Fruit fly (Drosophila melanogaster) whole organism, embryonic: ENCODE measurements around the gene Fgop2.

ENCODE experiments used
- Ada2b ChIP-seq: fragments of 200-800 bp; sonication (Bioruptor generic); IDR thresholded peaks from 2 replicates; pipeline ENCODE4 v1.3.6; 2022; ENCODE audit warnings: missing biosample characterization, missing genetic modification characterization
- Awh ChIP-seq: fragments of 200-800 bp; sonication (Bioruptor generic); IDR thresholded peaks from 2 replicates; pipeline ENCODE4, ENCODE4 v1.3.6; 2022; ENCODE audit warnings: missing biosample characterization, missing genetic modification characterization
- CG11695 ChIP-seq: fragments of 200-800 bp; sonication (Bioruptor generic); IDR thresholded peaks from 3 replicates; pipeline ENCODE4 v1.3.6; 2022; ENCODE audit warnings: missing biosample characterization, missing genetic modification characterization
- CG12299 ChIP-seq: fragments of 200-800 bp; sonication (Bioruptor generic); optimal IDR thresholded peaks from 2 replicates; lab custom pipeline; 2018; ENCODE audit warnings: missing biosample characterization, mild to moderate bottlenecking, missing genetic modification characterization
- CG12659 ChIP-seq: fragments of 200-800 bp; sonication (Bioruptor generic); optimal IDR thresholded peaks from 3 replicates; lab custom pipeline; 2017; ENCODE audit warnings: mild to moderate bottlenecking, missing biosample characterization, missing genetic modification reagents, missing genetic modification characterization
- CG13624 ChIP-seq: fragments of 200-800 bp; sonication (Bioruptor generic); optimal IDR thresholded peaks from 2 replicates; lab custom pipeline; 2016; ENCODE audit warnings: missing biosample characterization, missing genetic modification characterization
- CG14667 ChIP-seq: fragments of 200-800 bp; sonication (Bioruptor generic); IDR thresholded peaks from 2 replicates; pipeline ENCODE4 v1.3.6; 2022; ENCODE audit warnings: missing biosample characterization, missing genetic modification characterization
- CG14710 ChIP-seq: fragments of 200-800 bp; sonication (Bioruptor generic); optimal IDR thresholded peaks from 3 replicates; lab custom pipeline; 2019; ENCODE audit warnings: missing biosample characterization, mild to moderate bottlenecking, missing genetic modification characterization, moderate library complexity
- CG14860 ChIP-seq: fragments of 200-800 bp; sonication (Bioruptor generic); IDR thresholded peaks from 3 replicates; pipeline ENCODE4 v1.3.6; 2022; ENCODE audit warnings: missing biosample characterization, missing genetic modification characterization; ENCODE audit not compliant: partially characterized antibody
- CG17568 ChIP-seq: fragments of 200-800 bp; sonication (Bioruptor generic); optimal IDR thresholded peaks from 2 replicates; lab custom pipeline; 2018; ENCODE audit warnings: missing biosample characterization, mild to moderate bottlenecking, missing genetic modification characterization, moderate library complexity
- CG17802 ChIP-seq: fragments of 200-800 bp; sonication (Bioruptor generic); optimal IDR thresholded peaks from 2 replicates; lab custom pipeline; 2018; ENCODE audit warnings: missing biosample characterization, mild to moderate bottlenecking, missing genetic modification characterization, moderate library complexity
- CG18619 ChIP-seq: fragments of 200-800 bp; sonication (Bioruptor generic); optimal IDR thresholded peaks from 3 replicates; lab custom pipeline; 2017; ENCODE audit warnings: missing biosample characterization, mild to moderate bottlenecking, missing genetic modification characterization
- CG2678 ChIP-seq: fragments of 200-800 bp; sonication (Bioruptor generic); optimal IDR thresholded peaks from 3 replicates; lab custom pipeline; 2019; ENCODE audit warnings: missing biosample characterization, mild to moderate bottlenecking, missing genetic modification characterization, moderate library complexity
- CG3065 ChIP-seq: fragments of 200-800 bp; sonication (Bioruptor generic); optimal IDR thresholded peaks from 2 replicates; lab custom pipeline; 2016; ENCODE audit warnings: missing biosample characterization, missing genetic modification characterization
- CG3407 ChIP-seq: fragments of 200-800 bp; sonication (Bioruptor generic); optimal IDR thresholded peaks from 2 replicates; lab custom pipeline; 2018; ENCODE audit warnings: missing biosample characterization, mild to moderate bottlenecking, missing genetic modification characterization
- CG34224 ChIP-seq: fragments of 200-800 bp; sonication (Bioruptor generic); IDR thresholded peaks from 3 replicates; pipeline ENCODE4 v1.3.6; 2022; ENCODE audit warnings: missing biosample characterization, missing genetic modification characterization; ENCODE audit not compliant: partially characterized antibody
- CG4360 ChIP-seq: fragments of 200-800 bp; sonication (Bioruptor generic); IDR thresholded peaks from 2 replicates; pipeline ENCODE4 v1.3.6; 2022; ENCODE audit warnings: missing biosample characterization, missing genetic modification characterization
- CG4404 ChIP-seq: fragments of 200-800 bp; sonication (Bioruptor generic); IDR thresholded peaks from 2 replicates; pipeline ENCODE4 v1.3.6; 2022; ENCODE audit warnings: missing biosample characterization, missing genetic modification characterization
- CG4707 ChIP-seq: fragments of 200-800 bp; sonication (Bioruptor generic); optimal IDR thresholded peaks from 2 replicates; lab custom pipeline; 2018; ENCODE audit warnings: missing biosample characterization, mild to moderate bottlenecking, missing genetic modification characterization, moderate library complexity
- CG6175 ChIP-seq: fragments of 200-800 bp; sonication (Bioruptor generic); IDR thresholded peaks from 3 replicates; pipeline ENCODE4 v1.3.6; 2022; ENCODE audit warnings: missing biosample characterization, missing genetic modification characterization
- CG6791 ChIP-seq: fragments of 200-800 bp; sonication (Bioruptor generic); IDR thresholded peaks from 3 replicates; pipeline ENCODE4 v1.3.6; 2022; ENCODE audit warnings: missing biosample characterization, missing genetic modification characterization; ENCODE audit not compliant: partially characterized antibody
- CG7987 ChIP-seq: fragments of 200-800 bp; sonication (Bioruptor generic); optimal IDR thresholded peaks from 2 replicates; lab custom pipeline; 2018; ENCODE audit warnings: missing biosample characterization, mild to moderate bottlenecking, missing genetic modification characterization, moderate library complexity
- CG8359 ChIP-seq: fragments of 200-800 bp; sonication (Bioruptor generic); optimal IDR thresholded peaks from 2 replicates; lab custom pipeline; 2017; ENCODE audit warnings: missing biosample characterization, mild to moderate bottlenecking, missing genetic modification characterization, borderline replicate concordance
- CG8388 ChIP-seq: fragments of 200-800 bp; sonication (Bioruptor generic); optimal IDR thresholded peaks from 2 replicates; lab custom pipeline; 2019; ENCODE audit warnings: missing biosample characterization, mild to moderate bottlenecking, missing genetic modification characterization, moderate library complexity
- D19A ChIP-seq: fragments of 200-800 bp; optimal IDR thresholded peaks from 3 replicates; lab custom pipeline; 2019; ENCODE audit warnings: missing biosample characterization, mild to moderate bottlenecking, missing genetic modification characterization, moderate library complexity
- Dfd ChIP-seq, 2 experiments: fragments of >200 bp; optimal IDR thresholded peaks; 2 replicates each; lab custom pipeline; 2017; ENCODE audit warnings: missing biosample characterization in 2 of 2, missing genetic modification characterization in 2 of 2
- Doc3 ChIP-seq: fragments of 200-800 bp; sonication (Bioruptor generic); IDR thresholded peaks from 3 replicates; pipeline ENCODE4 v1.3.6; 2022; ENCODE audit warnings: missing biosample characterization, missing genetic modification characterization; ENCODE audit not compliant: partially characterized antibody
- Fer2 ChIP-seq: fragments of 200-800 bp; sonication (Bioruptor generic); optimal IDR thresholded peaks from 2 replicates; lab custom pipeline; 2018; ENCODE audit warnings: missing biosample characterization, mild to moderate bottlenecking, missing genetic modification characterization, moderate library complexity
- HHEX ChIP-seq: fragments of 200-800 bp; sonication (Bioruptor generic); optimal IDR thresholded peaks from 3 replicates; lab custom pipeline; 2017; ENCODE audit warnings: missing biosample characterization, mild to moderate bottlenecking, missing genetic modification characterization, missing genetic modification reagents
- HLHmδ ChIP-seq: fragments of 200-800 bp; sonication (Bioruptor generic); optimal IDR thresholded peaks from 2 replicates; lab custom pipeline; 2018; ENCODE audit warnings: missing biosample characterization, mild to moderate bottlenecking, missing genetic modification characterization, moderate library complexity
- Kr ChIP-seq: fragments of 200-800 bp; sonication (Bioruptor generic); optimal IDR thresholded peaks from 2 replicates; lab custom pipeline; 2017; ENCODE audit warnings: missing biosample characterization, mild to moderate bottlenecking, missing genetic modification characterization
- Nf-YA ChIP-seq: fragments of 200-800 bp; sonication (Bioruptor generic); IDR thresholded peaks from 2 replicates; pipeline ENCODE4 v1.3.6; 2022; ENCODE audit warnings: missing biosample characterization, missing genetic modification characterization
- Poxn ChIP-seq: fragments of 200-800 bp; sonication (Bioruptor generic); IDR thresholded peaks from 2 replicates; pipeline ENCODE4 v1.3.6; 2022; ENCODE audit warnings: missing biosample characterization, missing genetic modification characterization
- ash1 ChIP-seq: fragments of 200-800 bp; sonication (Bioruptor generic); optimal IDR thresholded peaks from 2 replicates; lab custom pipeline; 2018; ENCODE audit warnings: missing biosample characterization, mild to moderate bottlenecking, missing genetic modification characterization
- cato ChIP-seq: fragments of 200-800 bp; sonication (Bioruptor generic); optimal IDR thresholded peaks from 2 replicates; lab custom pipeline; 2016; ENCODE audit warnings: missing biosample characterization, missing genetic modification characterization, borderline replicate concordance
- chinmo ChIP-seq: fragments of 200-800 bp; sonication (Bioruptor generic); IDR thresholded peaks from 4 replicates; pipeline ENCODE4 v1.3.6; 2022; ENCODE audit warnings: missing biosample characterization, missing genetic modification characterization; ENCODE audit not compliant: partially characterized antibody
- dan ChIP-seq: fragments of 200-800 bp; sonication (Bioruptor generic); IDR thresholded peaks from 2 replicates; pipeline ENCODE4 v1.3.6; 2022; ENCODE audit warnings: missing biosample characterization, missing genetic modification characterization
- danr ChIP-seq: fragments of 200-800 bp; sonication (Bioruptor generic); IDR thresholded peaks from 2 replicates; pipeline ENCODE4 v1.3.6; 2022; ENCODE audit warnings: missing biosample characterization, missing genetic modification characterization
- eve ChIP-seq, 2 experiments: fragments of >200 bp; optimal IDR thresholded peaks; 2 replicates each; lab custom pipeline; 2017; ENCODE audit warnings: missing biosample characterization in 2 of 2, missing genetic modification characterization in 2 of 2
- fd96Cb ChIP-seq: fragments of 200-800 bp; sonication (Bioruptor generic); optimal IDR thresholded peaks from 2 replicates; lab custom pipeline; 2018; ENCODE audit warnings: missing biosample characterization, mild to moderate bottlenecking, missing genetic modification characterization, moderate library complexity
- insv ChIP-seq, 2 experiments: fragments of 200-800 bp; sonication (Bioruptor generic); optimal IDR thresholded peaks; 3 replicates each; lab custom pipeline; 2016 to 2018; ENCODE audit warnings: missing biosample characterization in 2 of 2, missing genetic modification characterization in 2 of 2
- mam ChIP-seq: fragments of 200-800 bp; sonication (Bioruptor generic); optimal IDR thresholded peaks from 3 replicates; lab custom pipeline; 2016; ENCODE audit warnings: missing biosample characterization, missing genetic modification characterization
- pan ChIP-seq, 4 experiments: fragments of >200 bp in 3 of 4; fragments of 200-800 bp in 1 of 4; sonication (Bioruptor generic) in 1 of 4; optimal IDR thresholded peaks in 3 of 4; IDR thresholded peaks in 1 of 4; 2 replicates each; pipeline versions ENCODE4 v1.3.6 to Lab custom; 2017 to 2022; ENCODE audit warnings: missing biosample characterization in 2 of 4, missing genetic modification characterization in 2 of 4, mixed read lengths in 1 of 4
- pum ChIP-seq: fragments of 200-800 bp; sonication (Bioruptor generic); optimal IDR thresholded peaks from 2 replicates; lab custom pipeline; 2016; ENCODE audit warnings: missing biosample characterization, missing genetic modification characterization
- sr ChIP-seq: fragments of 200-800 bp; sonication (Bioruptor generic); IDR thresholded peaks from 3 replicates; pipeline ENCODE4 v1.3.6; 2022; ENCODE audit warnings: missing biosample characterization, missing genetic modification characterization
- trem ChIP-seq: fragments of 200-800 bp; optimal IDR thresholded peaks from 3 replicates; lab custom pipeline; 2019; ENCODE audit warnings: missing biosample characterization, mild to moderate bottlenecking, missing genetic modification characterization, moderate library complexity
- ttk ChIP-seq: fragments of 200-800 bp; sonication (Bioruptor generic); IDR thresholded peaks from 2 replicates; pipeline ENCODE4 v2.1.2; 2022; ENCODE audit warnings: missing biosample characterization, missing genetic modification characterization
- wdn ChIP-seq: fragments of 200-800 bp; sonication (Bioruptor generic); IDR thresholded peaks from 2 replicates; pipeline ENCODE4 v1.3.6; 2022; ENCODE audit warnings: missing biosample characterization, missing genetic modification characterization
- zfh2 ChIP-seq: fragments of 200-800 bp; sonication (Bioruptor generic); optimal IDR thresholded peaks from 2 replicates; lab custom pipeline; 2016; ENCODE audit warnings: missing biosample characterization, missing genetic modification characterization

Gene Fgop2

dm6 chr2L:6968013-6968517, 23.0 kb upstream of the Fgop2 start (continued):
- TF ChIP-seq CG4707 (GFP tag; lab: Kevin White, UChicago) = peak; percentile 16
- 0 out of 2 replicates have a peak, but pooled peaks have one; percentile 34 for TF ChIP-seq Nf-YA (GFP tag; lab: Robert Waterston, UW)
- TF ChIP-seq wdn = 0 out of 2 replicates have a peak, but pooled peaks have one; percentile 44
- no peak for TF ChIP-seq CG7987 (GFP tag; lab: Kevin White, UChicago)
- TF ChIP-seq fd96Cb = peak; percentile 5
- TF ChIP-seq Kr (GFP tag; lab: Kevin White, UChicago) = no peak
- peak; percentile 33 for TF ChIP-seq CG12299
- TF ChIP-seq CG13624 (GFP tag; lab: Kevin White, UChicago) = peak; percentile 88
- TF ChIP-seq CG17568 (GFP tag; lab: Kevin White, UChicago) = no peak
- no peak for TF ChIP-seq Awh (GFP tag; lab: Robert Waterston, UW)
- TF ChIP-seq CG17802 (tag; lab: Kevin White, UChicago) = no peak
- TF ChIP-seq CG3065 = no peak
- TF ChIP-seq dan (GFP tag; lab: Robert Waterston, UW) = no peak
- no peak for TF ChIP-seq CG3407 (GFP tag; lab: Kevin White, UChicago)
- no peak for TF ChIP-seq CG6175 (GFP tag; lab: Robert Waterston, UW)
- peak; percentile 65 for TF ChIP-seq HHEX
- no peak for TF ChIP-seq CG8359
- no peak for TF ChIP-seq Ada2b (GFP tag; lab: Robert Waterston, UW)
- TF ChIP-seq Doc3 (GFP tag; lab: Robert Waterston, UW) = peak; percentile 91
- TF ChIP-seq CG11695 = peak; percentile 53; the same call in 1 of the 3 replicates
- TF ChIP-seq zfh2 (GFP tag; lab: Kevin White, UChicago) = peak; percentile 45
- peak; percentile 32 for TF ChIP-seq D19A
- peak; percentile 29 for TF ChIP-seq trem (tag; lab: Kevin White, UChicago)
- no peak; the same call in 3 of the 4 replicates for TF ChIP-seq chinmo
- TF ChIP-seq mam (GFP tag; lab: Kevin White, UChicago) = peak; percentile 43
- TF ChIP-seq CG2678 (tag; lab: Kevin White, UChicago) = no peak
- no peak for TF ChIP-seq Fer2 (tag; lab: Kevin White, UChicago)
- TF ChIP-seq eve (GFP tag; optimal IDR thresholded peaks at IDR 0.05; lab: Kevin White, UChicago) = no peak
- TF ChIP-seq insv (GFP tag; optimal IDR thresholded peaks at IDR 0.05; lab: Kevin White, UChicago) = no peak
- no peak for TF ChIP-seq CG4360 (GFP tag; lab: Robert Waterston, UW)
- no peak for TF ChIP-seq CG4404 (GFP tag; lab: Robert Waterston, UW)
- peak; percentile 66 for TF ChIP-seq CG6791 (GFP tag; lab: Robert Waterston, UW)
- TF ChIP-seq CG12659 = peak; percentile 24
- no peak for TF ChIP-seq ash1
- TF ChIP-seq CG14710 (tag; lab: Kevin White, UChicago) = no peak
- peak; percentile 33; the same call in 1 of the 2 replicates for TF ChIP-seq ttk (GFP tag; lab: Robert Waterston, UW)
- no peak for TF ChIP-seq Dfd (GFP tag; optimal IDR thresholded peaks at IDR 0.05; lab: Kevin White, UChicago)
- no peak for TF ChIP-seq HLHmδ (GFP tag; lab: Kevin White, UChicago)
- TF ChIP-seq sr (GFP tag; lab: Robert Waterston, UW) = no peak
- peak; percentile 59 for TF ChIP-seq CG14860
- TF ChIP-seq CG18619 (GFP tag; lab: Kevin White, UChicago) = peak; percentile 41
- no peak for TF ChIP-seq Poxn (GFP tag; lab: Robert Waterston, UW)
- TF ChIP-seq CG34224 (GFP tag; lab: Robert Waterston, UW) = peak; percentile 64
- peak; percentile 31 for TF ChIP-seq CG8388 (GFP tag; lab: Kevin White, UChicago)
- no peak for TF ChIP-seq CG14667
- TF ChIP-seq danr (GFP tag; lab: Robert Waterston, UW) = no peak
- peak; percentile 1 for TF ChIP-seq pum (GFP tag; lab: Kevin White, UChicago)
- TF ChIP-seq cato (GFP tag; lab: Kevin White, UChicago) = no peak
- peak in 1 of 2 experiments; percentile 52 for TF ChIP-seq pan (optimal IDR thresholded peaks at IDR 0.05; lab: Kevin White, UChicago)
- no peak for TF ChIP-seq pan (GFP tag; optimal IDR thresholded peaks at IDR 0.05 in 1 of 2, IDR thresholded peaks at IDR 0.05 in 1 of 2)
